Worm (Caenorhabditis elegans): Measurements from ENCODE around the gene F43C11.2.

DNA sequence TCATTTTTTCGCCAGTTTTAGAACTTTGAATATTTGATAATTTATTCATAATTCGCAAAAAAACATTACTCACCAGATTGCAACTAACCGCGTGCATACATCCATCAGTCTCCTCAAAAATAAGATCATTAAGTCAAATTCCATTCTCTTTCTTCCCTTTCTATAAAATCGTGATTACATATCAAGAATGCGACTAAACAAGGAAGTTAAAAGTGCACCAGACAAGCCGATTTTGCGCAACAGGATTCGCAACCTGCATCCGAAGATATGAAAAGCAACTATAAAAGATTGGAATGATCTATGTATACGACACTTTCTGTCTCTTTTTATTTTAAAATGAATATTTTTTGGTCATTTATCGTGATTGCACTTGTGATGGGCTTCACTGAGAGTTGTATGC lies 14.4 kb downstream of the F43C11.2 start, which contains the start of gene hpo-25:
- TF ChIP-seq ztf-26 (tag; optimal IDR thresholded peaks at IDR 0.05), result no peak
- TF ChIP-seq ama-1 (optimal IDR thresholded peaks at IDR 0.05), result no peak
- TF ChIP-seq ama-1 (GFP tag; optimal IDR thresholded peaks at IDR 0.05), result no peak
- TF ChIP-seq Y95B8A.8 (GFP tag; IDR thresholded peaks at IDR 0.05), result no peak
- no peak for TF ChIP-seq K12H6.12 (tag; optimal IDR thresholded peaks at IDR 0.05)
- TF ChIP-seq xnd-1 (tag; optimal IDR thresholded peaks at IDR 0.05), result no peak
- no peak for TF ChIP-seq ets-4 (GFP tag; optimal IDR thresholded peaks at IDR 0.05)

All from whole organism, young adult.